Fruit fly (Drosophila melanogaster) Kc167 (cell line): ENCODE data around the gene COX8.

ENCODE experiments used
- h ChIP-seq: fragments of >200 bp; optimal IDR thresholded peaks from 3 replicates; lab custom pipeline; 2018; ENCODE audit warnings: missing external identifiers
- psq ChIP-seq: fragments of >200 bp; optimal IDR thresholded peaks from 2 replicates; lab custom pipeline; 2017; ENCODE audit warnings: missing external identifiers

dm6 chr3L:21574296-21574745 is 35.1 kb upstream of the COX8 start:
- TF ChIP-seq psq (lab: Kevin White, UChicago) (no peak), h (lab: Kevin White, UChicago) (no peak)
